Fruit fly (Drosophila melanogaster) whole organism, embryonic: ENCODE results near the gene CG17140.

Source experiments
- CG16813 ChIP-seq: fragments of 200-800 bp; sonication (Bioruptor generic); IDR thresholded peaks from 3 replicates; pipeline ENCODE4 v1.3.6; 2022; ENCODE audit warnings: missing biosample characterization, missing genetic modification characterization; ENCODE audit not compliant: partially characterized antibody
- CG17802 ChIP-seq: fragments of 200-800 bp; sonication (Bioruptor generic); optimal IDR thresholded peaks from 2 replicates; lab custom pipeline; 2018; ENCODE audit warnings: missing biosample characterization, mild to moderate bottlenecking, missing genetic modification characterization, moderate library complexity
- CG1792 ChIP-seq: fragments of 200-800 bp; sonication (Bioruptor generic); optimal IDR thresholded peaks from 2 replicates; lab custom pipeline; 2016; ENCODE audit warnings: missing biosample characterization, missing genetic modification characterization
- CG18476 ChIP-seq: fragments of 200-800 bp; sonication (Bioruptor generic); optimal IDR thresholded peaks from 2 replicates; lab custom pipeline; 2016; ENCODE audit warnings: missing biosample characterization, mild to moderate bottlenecking, missing genetic modification characterization
- CG18619 ChIP-seq: fragments of 200-800 bp; sonication (Bioruptor generic); optimal IDR thresholded peaks from 3 replicates; lab custom pipeline; 2017; ENCODE audit warnings: missing biosample characterization, mild to moderate bottlenecking, missing genetic modification characterization
- CG2116 ChIP-seq: fragments of 200-800 bp; sonication (Bioruptor generic); optimal IDR thresholded peaks from 3 replicates; lab custom pipeline; 2018; ENCODE audit warnings: missing biosample characterization, mild to moderate bottlenecking, missing genetic modification characterization
- CG2129 ChIP-seq: fragments of 200-800 bp; sonication (Bioruptor generic); IDR thresholded peaks from 2 replicates; pipeline ENCODE4 v1.3.6; 2022; ENCODE audit warnings: missing biosample characterization, missing genetic modification characterization; ENCODE audit not compliant: partially characterized antibody
- CG2875 ChIP-seq: fragments of 200-800 bp; sonication (Bioruptor generic); optimal IDR thresholded peaks from 2 replicates; lab custom pipeline; 2017; ENCODE audit warnings: missing biosample characterization, mild to moderate bottlenecking, missing genetic modification characterization, missing genetic modification reagents
- CG3281 ChIP-seq: fragments of 200-800 bp; sonication (Bioruptor generic); optimal IDR thresholded peaks from 3 replicates; lab custom pipeline; 2017; ENCODE audit warnings: missing biosample characterization, mild to moderate bottlenecking, missing genetic modification characterization
- CG34422 ChIP-seq: fragments of 200-800 bp; sonication (Bioruptor generic); IDR thresholded peaks from 3 replicates; pipeline ENCODE4 v1.3.6; 2022; ENCODE audit warnings: missing biosample characterization, missing genetic modification characterization
- CG4282 ChIP-seq: fragments of 200-800 bp; sonication (Bioruptor generic); optimal IDR thresholded peaks from 2 replicates; lab custom pipeline; 2016; ENCODE audit warnings: missing biosample characterization, missing genetic modification characterization
- CG5953 ChIP-seq: fragments of 200-800 bp; sonication (Bioruptor generic); IDR thresholded peaks from 2 replicates; pipeline ENCODE4 v1.3.6; 2022; ENCODE audit warnings: missing biosample characterization, missing genetic modification characterization
- CG7372 ChIP-seq: fragments of 200-800 bp; sonication (Bioruptor generic); IDR thresholded peaks from 2 replicates; pipeline ENCODE4 v1.3.6; 2022; ENCODE audit warnings: missing biosample characterization, missing genetic modification characterization
- CG8290 ChIP-seq, 3 experiments: fragments of 200-800 bp; sonication (Bioruptor generic); optimal IDR thresholded peaks; 2 replicates each; lab custom pipeline; 2016 to 2019; ENCODE audit warnings: missing biosample characterization in 3 of 3, missing genetic modification characterization in 3 of 3, mild to moderate bottlenecking in 2 of 3, moderate library complexity in 1 of 3
- CG9727 ChIP-seq: fragments of 200-800 bp; sonication (Bioruptor generic); optimal IDR thresholded peaks from 3 replicates; lab custom pipeline; 2017; ENCODE audit warnings: missing biosample characterization, mild to moderate bottlenecking, missing genetic modification characterization
- D19A ChIP-seq: fragments of 200-800 bp; optimal IDR thresholded peaks from 3 replicates; lab custom pipeline; 2019; ENCODE audit warnings: missing biosample characterization, mild to moderate bottlenecking, missing genetic modification characterization, moderate library complexity
- Dfd ChIP-seq, 2 experiments: fragments of >200 bp; optimal IDR thresholded peaks; 2 replicates each; lab custom pipeline; 2017; ENCODE audit warnings: missing biosample characterization in 2 of 2, missing genetic modification characterization in 2 of 2
- Doc3 ChIP-seq: fragments of 200-800 bp; sonication (Bioruptor generic); IDR thresholded peaks from 3 replicates; pipeline ENCODE4 v1.3.6; 2022; ENCODE audit warnings: missing biosample characterization, missing genetic modification characterization; ENCODE audit not compliant: partially characterized antibody
- Dp ChIP-seq: fragments of 200-800 bp; sonication (Bioruptor generic); optimal IDR thresholded peaks from 2 replicates; lab custom pipeline; 2018; ENCODE audit warnings: missing biosample characterization, mild to moderate bottlenecking, missing genetic modification characterization, moderate library complexity
- Fer3 ChIP-seq: fragments of 200-800 bp; sonication (Bioruptor generic); optimal IDR thresholded peaks from 2 replicates; lab custom pipeline; 2018; ENCODE audit warnings: missing biosample characterization, mild to moderate bottlenecking, missing genetic modification characterization, moderate library complexity
- GATAe ChIP-seq: fragments of 200-800 bp; sonication (Bioruptor generic); conservative IDR thresholded peaks from 2 replicates; pipeline ENCODE4 v1.3.6; 2022; ENCODE audit warnings: missing biosample characterization, missing genetic modification characterization
- H15 ChIP-seq: fragments of 200-800 bp; sonication (Bioruptor generic); IDR thresholded peaks from 3 replicates; pipeline ENCODE4 v1.3.6; 2022; ENCODE audit warnings: missing biosample characterization, missing genetic modification characterization
- HHEX ChIP-seq: fragments of 200-800 bp; sonication (Bioruptor generic); optimal IDR thresholded peaks from 3 replicates; lab custom pipeline; 2017; ENCODE audit warnings: missing biosample characterization, mild to moderate bottlenecking, missing genetic modification characterization, missing genetic modification reagents
- HLH4C ChIP-seq: fragments of 200-800 bp; sonication (Bioruptor generic); IDR thresholded peaks from 3 replicates; pipeline ENCODE4 v1.3.6; 2022; ENCODE audit warnings: missing biosample characterization, missing genetic modification characterization; ENCODE audit not compliant: partially characterized antibody
- MBD-R2 ChIP-seq: fragments of 200-800 bp; sonication (Bioruptor generic); IDR thresholded peaks from 2 replicates; pipeline ENCODE4 v1.3.6; 2022; ENCODE audit warnings: missing biosample characterization, missing genetic modification characterization
- Stat92E ChIP-seq, 3 experiments: fragments of >200 bp in 2 of 3; fragments of 200-800 bp in 1 of 3; sonication (Bioruptor generic) in 1 of 3; optimal IDR thresholded peaks; 2 replicates each; lab custom pipeline; 2017 to 2019; ENCODE audit warnings: missing biosample characterization in 3 of 3, missing genetic modification characterization in 3 of 3, mild to moderate bottlenecking in 1 of 3, moderate library complexity in 1 of 3
- Trl ChIP-seq, 3 experiments: fragments of >200 bp in 2 of 3; fragments of 200-800 bp in 1 of 3; sonication (Bioruptor generic) in 1 of 3; optimal IDR thresholded peaks; 2 replicates in 1 of 3; 3 replicates in 2 of 3; lab custom pipeline; 2016 to 2017; ENCODE audit warnings: missing biosample characterization in 1 of 3, missing genetic modification characterization in 1 of 3
- al ChIP-seq: fragments of 200-800 bp; sonication (Bioruptor generic); IDR thresholded peaks from 2 replicates; pipeline ENCODE4 v1.3.6; 2022; ENCODE audit warnings: missing biosample characterization, missing genetic modification characterization
- cas ChIP-seq: fragments of 200-800 bp; sonication (Bioruptor generic); IDR thresholded peaks from 2 replicates; pipeline ENCODE4 v1.3.6; 2022; ENCODE audit warnings: missing biosample characterization, missing genetic modification characterization
- cg ChIP-seq: fragments of 200-800 bp; sonication (Bioruptor generic); optimal IDR thresholded peaks from 3 replicates; lab custom pipeline; 2019; ENCODE audit warnings: missing biosample characterization, mild to moderate bottlenecking, missing genetic modification characterization, moderate library complexity
- chn ChIP-seq: fragments of 200-800 bp; sonication (Bioruptor generic); optimal IDR thresholded peaks from 2 replicates; lab custom pipeline; 2016; ENCODE audit warnings: missing biosample characterization, missing genetic modification characterization
- ci ChIP-seq: fragments of 200-800 bp; sonication (Bioruptor generic); IDR thresholded peaks from 3 replicates; pipeline ENCODE4 v1.3.6; 2022; ENCODE audit warnings: missing biosample characterization, missing genetic modification characterization
- croc ChIP-seq: fragments of 200-800 bp; sonication (Bioruptor generic); conservative IDR thresholded peaks from 3 replicates; pipeline ENCODE4 v1.3.6; 2022; ENCODE audit warnings: missing biosample characterization, missing genetic modification characterization
- crol ChIP-seq: fragments of 200-800 bp; sonication (Bioruptor generic); IDR thresholded peaks from 2 replicates; pipeline ENCODE4 v1.3.6; 2022; ENCODE audit warnings: missing biosample characterization, missing genetic modification characterization
- danr ChIP-seq: fragments of 200-800 bp; sonication (Bioruptor generic); IDR thresholded peaks from 2 replicates; pipeline ENCODE4 v1.3.6; 2022; ENCODE audit warnings: missing biosample characterization, missing genetic modification characterization
- dimm ChIP-seq: fragments of 200-800 bp; sonication (Bioruptor generic); IDR thresholded peaks from 2 replicates; pipeline ENCODE4 v1.3.6; 2022; ENCODE audit warnings: missing biosample characterization, missing genetic modification characterization
- gcm ChIP-seq: fragments of 200-800 bp; sonication (Bioruptor generic); optimal IDR thresholded peaks from 2 replicates; lab custom pipeline; 2019; ENCODE audit warnings: missing biosample characterization, mild to moderate bottlenecking, missing genetic modification characterization, moderate library complexity
- gfzf ChIP-seq: fragments of 200-800 bp; sonication (Bioruptor generic); optimal IDR thresholded peaks from 2 replicates; lab custom pipeline; 2016; ENCODE audit warnings: missing biosample characterization, mild to moderate bottlenecking, missing genetic modification characterization, moderate library complexity
- grn ChIP-seq: fragments of 200-800 bp; sonication (Bioruptor generic); optimal IDR thresholded peaks from 3 replicates; lab custom pipeline; 2017; ENCODE audit warnings: missing biosample characterization, missing genetic modification characterization
- rib ChIP-seq: fragments of 200-800 bp; sonication (Bioruptor generic); IDR thresholded peaks from 2 replicates; pipeline ENCODE4 v1.3.6; 2022; ENCODE audit warnings: missing biosample characterization, missing genetic modification characterization
- salm ChIP-seq: fragments of 200-800 bp; sonication (Bioruptor generic); optimal IDR thresholded peaks from 2 replicates; lab custom pipeline; 2018; ENCODE audit warnings: missing biosample characterization, mild to moderate bottlenecking, missing genetic modification characterization
- sens-2 ChIP-seq: fragments of 200-800 bp; sonication (Bioruptor generic); IDR thresholded peaks from 2 replicates; pipeline ENCODE4 v1.3.6; 2022; ENCODE audit warnings: missing biosample characterization, missing genetic modification characterization
- tap ChIP-seq: fragments of 200-800 bp; optimal IDR thresholded peaks from 3 replicates; lab custom pipeline; 2019; ENCODE audit warnings: missing biosample characterization, mild to moderate bottlenecking, missing genetic modification characterization, moderate library complexity
- toy ChIP-seq: fragments of 200-800 bp; sonication (Bioruptor generic); IDR thresholded peaks from 2 replicates; pipeline ENCODE4 v1.3.6; 2022; ENCODE audit warnings: missing biosample characterization, missing genetic modification characterization
- trh ChIP-seq: fragments of 200-800 bp; sonication (Bioruptor generic); optimal IDR thresholded peaks from 2 replicates; lab custom pipeline; 2016; ENCODE audit warnings: missing biosample characterization, missing genetic modification characterization
- ttk ChIP-seq: fragments of 200-800 bp; sonication (Bioruptor generic); IDR thresholded peaks from 2 replicates; pipeline ENCODE4 v2.1.2; 2022; ENCODE audit warnings: missing biosample characterization, missing genetic modification characterization
- tx ChIP-seq: fragments of 200-800 bp; sonication (Bioruptor generic); optimal IDR thresholded peaks from 2 replicates; lab custom pipeline; 2016; ENCODE audit warnings: missing biosample characterization, missing genetic modification characterization
- usp ChIP-seq: fragments of >200 bp; optimal IDR thresholded peaks from 2 replicates; lab custom pipeline; 2017; ENCODE audit warnings: missing biosample characterization, missing genetic modification characterization
- zf30C ChIP-seq: fragments of 200-800 bp; sonication (Bioruptor generic); optimal IDR thresholded peaks from 3 replicates; lab custom pipeline; 2018; ENCODE audit warnings: missing biosample characterization, mild to moderate bottlenecking, missing genetic modification characterization

The CG17140 gene

DNA sequence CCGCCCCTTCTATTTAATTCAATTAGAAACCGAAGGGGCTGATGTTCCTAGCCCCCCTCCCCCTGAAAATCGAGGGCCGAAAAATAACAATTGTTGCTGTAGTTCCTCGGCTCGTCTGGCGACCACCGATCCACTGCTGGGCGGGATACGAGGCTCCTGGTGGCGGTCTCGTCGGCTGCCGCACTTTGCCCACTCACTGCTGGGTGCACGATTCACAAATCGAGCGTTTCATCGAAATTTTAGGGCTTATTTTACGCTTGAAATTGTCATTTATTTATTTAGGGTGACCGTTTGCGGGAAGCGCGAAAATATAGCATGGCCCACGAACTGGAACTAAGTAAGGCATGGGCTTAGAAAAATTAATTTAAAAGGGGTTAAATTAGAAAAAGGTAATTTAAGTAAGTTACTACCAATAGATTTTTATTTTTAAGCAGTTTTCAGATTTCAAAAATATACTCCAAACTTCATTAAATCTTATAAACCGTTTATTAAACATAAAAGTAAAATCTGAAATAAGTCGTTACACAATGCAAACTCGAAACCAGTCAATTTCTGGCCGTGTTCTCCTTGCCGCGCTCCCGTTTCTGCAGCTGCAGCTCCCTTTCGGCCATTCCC lies 11.0 kb upstream of the CG17140 start, which contains the start of gene Dnz1 (continued):
- TF ChIP-seq Dp (GFP tag; lab: Kevin White, UChicago), result peak; percentile 1
- no peak for TF ChIP-seq grn (GFP tag; lab: Kevin White, UChicago)
- TF ChIP-seq CG2116 (GFP tag; lab: Kevin White, UChicago), result peak; percentile 8
- TF ChIP-seq cas, result 0 out of 2 replicates have a peak, but pooled peaks have one; percentile 5
- TF ChIP-seq cg, result no peak
- peak; percentile 1 for TF ChIP-seq HHEX (GFP tag; lab: Kevin White, UChicago)
- TF ChIP-seq CG8290 (GFP tag; optimal IDR thresholded peaks at IDR 0.05; lab: Kevin White, UChicago), result no peak
- no peak for TF ChIP-seq CG8290 (tag; optimal IDR thresholded peaks at IDR 0.05; lab: Kevin White, UChicago)
- TF ChIP-seq tap (tag; lab: Kevin White, UChicago), result peak; percentile 39
- no peak for TF ChIP-seq CG18476 (GFP tag; lab: Kevin White, UChicago)
- TF ChIP-seq CG4282 (GFP tag; lab: Kevin White, UChicago), result no peak
- peak; percentile 48 for TF ChIP-seq Fer3
- peak; percentile 62; the same call in 2 of the 3 replicates for TF ChIP-seq ci (GFP tag; lab: Robert Waterston, UW)
- peak; percentile 83 for TF ChIP-seq crol (GFP tag; lab: Robert Waterston, UW)
- peak; percentile 26; the same call in 1 of the 2 replicates for TF ChIP-seq rib
- no peak for TF ChIP-seq CG16813
- TF ChIP-seq zf30C, result no peak
- TF ChIP-seq CG2129, result no peak
- no peak for TF ChIP-seq CG2875 (GFP tag; lab: Kevin White, UChicago)
- TF ChIP-seq Stat92E (GFP tag; optimal IDR thresholded peaks at IDR 0.05; lab: Kevin White, UChicago), result no peak
- peak; percentile 23 for TF ChIP-seq D19A
- peak; percentile 22 for TF ChIP-seq tx (GFP tag; lab: Kevin White, UChicago)
- peak; percentile 32 for TF ChIP-seq CG3281 (GFP tag; lab: Kevin White, UChicago)
- TF ChIP-seq usp (GFP tag; lab: Kevin White, UChicago), result no peak
- TF ChIP-seq trh (GFP tag; lab: Kevin White, UChicago), result no peak
- TF ChIP-seq toy (GFP tag; lab: Robert Waterston, UW), result 0 out of 2 replicates have a peak, but pooled peaks have one; percentile 21
- no peak for TF ChIP-seq CG1792 (GFP tag; lab: Kevin White, UChicago)
- TF ChIP-seq CG5953 (GFP tag; lab: Robert Waterston, UW), result peak; percentile 55; the same call in 1 of the 2 replicates
- TF ChIP-seq al (GFP tag; lab: Robert Waterston, UW), result peak; percentile 39
- no peak for TF ChIP-seq GATAe (GFP tag; lab: Robert Waterston, UW)
- no peak for TF ChIP-seq CG17802 (tag; lab: Kevin White, UChicago)
- no peak for TF ChIP-seq CG18619 (GFP tag; lab: Kevin White, UChicago)
- no peak for TF ChIP-seq H15 (GFP tag; lab: Robert Waterston, UW)
- TF ChIP-seq dimm, result no peak
- TF ChIP-seq ttk (GFP tag; lab: Robert Waterston, UW), result peak; percentile 54
- no peak for TF ChIP-seq HLH4C (GFP tag; lab: Robert Waterston, UW)
- TF ChIP-seq chn (GFP tag; lab: Kevin White, UChicago), result peak; percentile 33
- peak; percentile 64 for TF ChIP-seq gfzf
- no peak for TF ChIP-seq CG7372
- no peak for TF ChIP-seq croc (GFP tag; lab: Robert Waterston, UW)
- 0 out of 2 replicates have a peak, but pooled peaks have one; percentile 25 for TF ChIP-seq sens-2 (GFP tag; lab: Robert Waterston, UW)
- TF ChIP-seq Trl (optimal IDR thresholded peaks at IDR 0.05; lab: Kevin White, UChicago), result no peak
- peak; percentile 62 for TF ChIP-seq Trl (GFP tag; optimal IDR thresholded peaks at IDR 0.05; lab: Kevin White, UChicago)
- peak; percentile 43 for TF ChIP-seq CG9727
- no peak for TF ChIP-seq salm
- peak; percentile 56; the same call in 1 of the 3 replicates for TF ChIP-seq CG34422 (GFP tag; lab: Robert Waterston, UW)
- TF ChIP-seq gcm (GFP tag; lab: Kevin White, UChicago), result no peak
- no peak for TF ChIP-seq Doc3
- peak; percentile 67 for TF ChIP-seq MBD-R2
- no peak for TF ChIP-seq danr (GFP tag; lab: Robert Waterston, UW)
- TF ChIP-seq Dfd (GFP tag; optimal IDR thresholded peaks at IDR 0.05; lab: Kevin White, UChicago), result no peak
